Fruit fly (Drosophila melanogaster): ENCODE measurements around the gene CG7806.

Gene CG7806

dm6 chr2L:8326414-8327271, 15.4 kb downstream of the CG7806 start:
- TF ChIP-seq Sin3A (optimal IDR thresholded peaks at IDR 0.05): no peak
- no peak for TF ChIP-seq ttk (optimal IDR thresholded peaks at IDR 0.05)
- no peak for TF ChIP-seq h (optimal IDR thresholded peaks at IDR 0.05)
- no peak for TF ChIP-seq insv (optimal IDR thresholded peaks at IDR 0.05)
- no peak for TF ChIP-seq psq (optimal IDR thresholded peaks at IDR 0.05)
- TF ChIP-seq Myc (optimal IDR thresholded peaks at IDR 0.05): no peak

dm6 chr2L:8327272-8327555, 16.0 kb downstream of the CG7806 start, which contains the start of gene CG14275:
Gene CG14275 (plus strand): TSS chr2L:8327456.
- TF ChIP-seq insv (optimal IDR thresholded peaks at IDR 0.05): no peak
- TF ChIP-seq psq (optimal IDR thresholded peaks at IDR 0.05): no peak
- no peak for TF ChIP-seq ttk (optimal IDR thresholded peaks at IDR 0.05)
- TF ChIP-seq Myc (optimal IDR thresholded peaks at IDR 0.05): no peak
- no peak for TF ChIP-seq h (optimal IDR thresholded peaks at IDR 0.05)
- no peak for TF ChIP-seq Sin3A (optimal IDR thresholded peaks at IDR 0.05)

- TF ChIP-seq h (optimal IDR thresholded peaks at IDR 0.05) (no peak), Myc (optimal IDR thresholded peaks at IDR 0.05) (no peak), Sin3A (optimal IDR thresholded peaks at IDR 0.05) (no peak), psq (optimal IDR thresholded peaks at IDR 0.05) (no peak), ttk (optimal IDR thresholded peaks at IDR 0.05) (no peak), insv (optimal IDR thresholded peaks at IDR 0.05) (no peak)
Observed at dm6 chr2L:8327783-8328327, 16.7 kb downstream of the CG7806 start.

- no peak for TF ChIP-seq insv (optimal IDR thresholded peaks at IDR 0.05)
- no peak for TF ChIP-seq h (optimal IDR thresholded peaks at IDR 0.05)
- no peak for TF ChIP-seq ttk (optimal IDR thresholded peaks at IDR 0.05)
- TF ChIP-seq Sin3A (optimal IDR thresholded peaks at IDR 0.05): no peak
- TF ChIP-seq psq (optimal IDR thresholded peaks at IDR 0.05): no peak
- TF ChIP-seq Myc (optimal IDR thresholded peaks at IDR 0.05): no peak
Observed at dm6 chr2L:8328526-8329097, 17.4 kb downstream of the CG7806 start.

- TF ChIP-seq ttk (optimal IDR thresholded peaks at IDR 0.05) (no peak), Myc (optimal IDR thresholded peaks at IDR 0.05) (no peak), insv (optimal IDR thresholded peaks at IDR 0.05) (no peak), h (optimal IDR thresholded peaks at IDR 0.05) (no peak), psq (optimal IDR thresholded peaks at IDR 0.05) (no peak), Sin3A (optimal IDR thresholded peaks at IDR 0.05) (no peak)
Observed at dm6 chr2L:8333185-8333584, 22.0 kb downstream of the CG7806 start.

dm6 chr2L:8333624-8334023, 22.4 kb downstream of the CG7806 start:
- TF ChIP-seq ttk (optimal IDR thresholded peaks at IDR 0.05) (no peak), h (optimal IDR thresholded peaks at IDR 0.05) (no peak), Sin3A (optimal IDR thresholded peaks at IDR 0.05) (no peak), psq (optimal IDR thresholded peaks at IDR 0.05) (no peak)

dm6 chr2L:8334705-8335104, 23.5 kb downstream of the CG7806 start:
- TF ChIP-seq Myc (optimal IDR thresholded peaks at IDR 0.05) (no peak), insv (optimal IDR thresholded peaks at IDR 0.05) (no peak), ttk (optimal IDR thresholded peaks at IDR 0.05) (no peak), psq (optimal IDR thresholded peaks at IDR 0.05) (no peak), h (optimal IDR thresholded peaks at IDR 0.05) (no peak), Sin3A (optimal IDR thresholded peaks at IDR 0.05) (no peak)

dm6 chr2L:8338039-8338438, 26.8 kb downstream of the CG7806 start, which contains the start of gene witty:
Gene witty (plus strand): TSS chr2L:8338287.
- TF ChIP-seq h (optimal IDR thresholded peaks at IDR 0.05) (no peak), Sin3A (optimal IDR thresholded peaks at IDR 0.05) (no peak), Myc (optimal IDR thresholded peaks at IDR 0.05) (no peak)

dm6 chr2L:8339751-8340349, 28.7 kb downstream of the CG7806 start:
- TF ChIP-seq ttk (optimal IDR thresholded peaks at IDR 0.05) (no peak), Sin3A (optimal IDR thresholded peaks at IDR 0.05) (no peak), insv (optimal IDR thresholded peaks at IDR 0.05) (no peak), psq (optimal IDR thresholded peaks at IDR 0.05) (no peak), h (optimal IDR thresholded peaks at IDR 0.05) (no peak), Myc (optimal IDR thresholded peaks at IDR 0.05) (no peak)

- no peak for TF ChIP-seq psq (optimal IDR thresholded peaks at IDR 0.05)
Observed at dm6 chr2L:8342395-8342794, 31.2 kb downstream of the CG7806 start, which contains the start of gene CG14273. Gene CG14273 (plus strand): TSS chr2L:8342695.

- no peak for TF ChIP-seq insv (optimal IDR thresholded peaks at IDR 0.05)
- TF ChIP-seq h (optimal IDR thresholded peaks at IDR 0.05): no peak
- no peak for TF ChIP-seq ttk (optimal IDR thresholded peaks at IDR 0.05)
- no peak for TF ChIP-seq Sin3A (optimal IDR thresholded peaks at IDR 0.05)
- TF ChIP-seq psq (optimal IDR thresholded peaks at IDR 0.05): no peak
- TF ChIP-seq Myc (optimal IDR thresholded peaks at IDR 0.05): no peak
Observed at dm6 chr2L:8344536-8344935, 33.3 kb downstream of the CG7806 start.

- no peak for TF ChIP-seq psq (optimal IDR thresholded peaks at IDR 0.05)
- TF ChIP-seq Sin3A (optimal IDR thresholded peaks at IDR 0.05): no peak
- TF ChIP-seq h (optimal IDR thresholded peaks at IDR 0.05): no peak
- TF ChIP-seq insv (optimal IDR thresholded peaks at IDR 0.05): no peak
- no peak for TF ChIP-seq ttk (optimal IDR thresholded peaks at IDR 0.05)
- no peak for TF ChIP-seq Myc (optimal IDR thresholded peaks at IDR 0.05)
Observed at dm6 chr2L:8346260-8346659, 35.1 kb downstream of the CG7806 start, which contains the start of gene CG7778. Gene CG7778 (plus strand): TSS chr2L:8346620.
